Fruit fly (Drosophila melanogaster) whole organism, embryonic: ENCODE measurements around the gene eIF3l.
A peak's percentile ranks its signal among the peaks of the same experiment; 100 is the strongest.

Experiments used
- Antp ChIP-seq: fragments of 200-800 bp; sonication (Bioruptor generic); optimal IDR thresholded peaks from 3 replicates; lab custom pipeline; 2016; ENCODE audit warnings: missing biosample characterization, missing genetic modification characterization
- B-H2 ChIP-seq: fragments of 200-800 bp; sonication (Bioruptor generic); optimal IDR thresholded peaks from 2 replicates; lab custom pipeline; 2018; ENCODE audit warnings: missing biosample characterization, mild to moderate bottlenecking, missing genetic modification characterization
- CG10147 ChIP-seq: fragments of 200-800 bp; sonication (Bioruptor generic); optimal IDR thresholded peaks from 2 replicates; lab custom pipeline; 2019; ENCODE audit warnings: missing biosample characterization, mild to moderate bottlenecking, missing genetic modification characterization, moderate library complexity
- CG10543 ChIP-seq: fragments of 200-800 bp; sonication (Bioruptor generic); optimal IDR thresholded peaks from 3 replicates; lab custom pipeline; 2017; ENCODE audit warnings: missing biosample characterization, mild to moderate bottlenecking, missing genetic modification characterization, moderate library complexity
- CG11085 ChIP-seq: fragments of 200-800 bp; sonication (Bioruptor generic); IDR thresholded peaks from 2 replicates; pipeline ENCODE4 v1.3.6; 2022; ENCODE audit warnings: missing biosample characterization, missing genetic modification characterization
- CG11093 ChIP-seq: fragments of 200-800 bp; sonication (Bioruptor generic); IDR thresholded peaks from 3 replicates; pipeline ENCODE4 v1.3.6; 2022; ENCODE audit warnings: missing biosample characterization, missing genetic modification characterization
- CG12071 ChIP-seq: fragments of 200-800 bp; sonication (Bioruptor generic); optimal IDR thresholded peaks from 3 replicates; lab custom pipeline; 2018; ENCODE audit warnings: missing biosample characterization, mild to moderate bottlenecking, missing genetic modification characterization
- CG12942 ChIP-seq: fragments of 200-800 bp; sonication (Bioruptor generic); optimal IDR thresholded peaks from 3 replicates; lab custom pipeline; 2016; ENCODE audit warnings: missing biosample characterization, missing genetic modification characterization
- CG14965 ChIP-seq: fragments of 200-800 bp; sonication (Bioruptor generic); optimal IDR thresholded peaks from 2 replicates; lab custom pipeline; 2016; ENCODE audit warnings: missing biosample characterization, missing genetic modification characterization, borderline replicate concordance
- CG15269 ChIP-seq: fragments of 200-800 bp; sonication (Bioruptor generic); optimal IDR thresholded peaks from 2 replicates; lab custom pipeline; 2018; ENCODE audit warnings: missing biosample characterization, mild to moderate bottlenecking, missing genetic modification characterization, moderate library complexity
- CG17829 ChIP-seq: fragments of 200-800 bp; optimal IDR thresholded peaks from 2 replicates; lab custom pipeline; 2019; ENCODE audit warnings: missing biosample characterization, mild to moderate bottlenecking, missing genetic modification characterization, moderate library complexity
- CG18619 ChIP-seq: fragments of 200-800 bp; sonication (Bioruptor generic); optimal IDR thresholded peaks from 3 replicates; lab custom pipeline; 2017; ENCODE audit warnings: missing biosample characterization, mild to moderate bottlenecking, missing genetic modification characterization
- CG34376 ChIP-seq: fragments of 200-800 bp; sonication (Bioruptor generic); optimal IDR thresholded peaks from 2 replicates; lab custom pipeline; 2018; ENCODE audit warnings: missing biosample characterization, mild to moderate bottlenecking, missing genetic modification characterization
- CG3995 ChIP-seq: fragments of 200-800 bp; sonication (Bioruptor generic); optimal IDR thresholded peaks from 3 replicates; lab custom pipeline; 2016; ENCODE audit warnings: missing biosample characterization, missing genetic modification characterization
- CG5180 ChIP-seq: fragments of 200-800 bp; sonication (Bioruptor generic); optimal IDR thresholded peaks from 3 replicates; lab custom pipeline; 2017; ENCODE audit warnings: missing biosample characterization, missing genetic modification characterization, mild to moderate bottlenecking, moderate library complexity, missing genetic modification reagents
- CG6683 ChIP-seq: fragments of 200-800 bp; sonication (Bioruptor generic); optimal IDR thresholded peaks from 2 replicates; lab custom pipeline; 2017; ENCODE audit warnings: missing biosample characterization, mild to moderate bottlenecking, missing genetic modification characterization, missing genetic modification reagents
- CG8281 ChIP-seq: fragments of 200-800 bp; sonication (Bioruptor generic); optimal IDR thresholded peaks from 2 replicates; lab custom pipeline; 2018; ENCODE audit warnings: missing biosample characterization, mild to moderate bottlenecking, missing genetic modification characterization, moderate library complexity
- CG8765 ChIP-seq: fragments of 200-800 bp; sonication (Bioruptor generic); IDR thresholded peaks from 2 replicates; pipeline ENCODE4 v1.3.6; 2022; ENCODE audit warnings: missing biosample characterization, missing genetic modification characterization
- CG8924 ChIP-seq: fragments of 200-800 bp; optimal IDR thresholded peaks from 3 replicates; lab custom pipeline; 2019; ENCODE audit warnings: missing biosample characterization, mild to moderate bottlenecking, missing genetic modification characterization, moderate library complexity
- CG9609 ChIP-seq: fragments of 200-800 bp; sonication (Bioruptor generic); optimal IDR thresholded peaks from 3 replicates; lab custom pipeline; 2016; ENCODE audit warnings: missing biosample characterization, missing genetic modification characterization
- CG9932 ChIP-seq: fragments of 200-800 bp; sonication (Bioruptor generic); IDR thresholded peaks from 2 replicates; pipeline ENCODE4 v1.3.6; 2022; ENCODE audit warnings: missing biosample characterization, missing genetic modification characterization
- E2f1 ChIP-seq: fragments of 200-800 bp; sonication (Bioruptor generic); IDR thresholded peaks from 2 replicates; pipeline ENCODE4 v1.3.6; 2022; ENCODE audit warnings: missing biosample characterization, missing genetic modification characterization
- Ets97D ChIP-seq: fragments of 200-800 bp; sonication (Bioruptor generic); optimal IDR thresholded peaks from 3 replicates; lab custom pipeline; 2016; ENCODE audit warnings: missing biosample characterization, missing genetic modification characterization
- Fer1 ChIP-seq: fragments of 200-800 bp; sonication (Bioruptor generic); optimal IDR thresholded peaks from 2 replicates; lab custom pipeline; 2017; ENCODE audit warnings: missing biosample characterization, mild to moderate bottlenecking, missing genetic modification characterization
- H15 ChIP-seq: fragments of 200-800 bp; sonication (Bioruptor generic); IDR thresholded peaks from 3 replicates; pipeline ENCODE4 v1.3.6; 2022; ENCODE audit warnings: missing biosample characterization, missing genetic modification characterization
- HHEX ChIP-seq: fragments of 200-800 bp; sonication (Bioruptor generic); optimal IDR thresholded peaks from 3 replicates; lab custom pipeline; 2017; ENCODE audit warnings: missing biosample characterization, mild to moderate bottlenecking, missing genetic modification characterization, missing genetic modification reagents
- HLH4C ChIP-seq: fragments of 200-800 bp; sonication (Bioruptor generic); IDR thresholded peaks from 3 replicates; pipeline ENCODE4 v1.3.6; 2022; ENCODE audit warnings: missing biosample characterization, missing genetic modification characterization; ENCODE audit not compliant: partially characterized antibody
- Hmx ChIP-seq: fragments of 200-800 bp; sonication (Bioruptor generic); optimal IDR thresholded peaks from 2 replicates; lab custom pipeline; 2016; ENCODE audit warnings: missing biosample characterization, missing genetic modification characterization
- MBD-R2 ChIP-seq: fragments of 200-800 bp; sonication (Bioruptor generic); IDR thresholded peaks from 2 replicates; pipeline ENCODE4 v1.3.6; 2022; ENCODE audit warnings: missing biosample characterization, missing genetic modification characterization
- Ptx1 ChIP-seq: fragments of 200-800 bp; sonication (Bioruptor generic); IDR thresholded peaks from 2 replicates; pipeline ENCODE4 v1.3.6; 2022; ENCODE audit warnings: missing biosample characterization, missing genetic modification characterization
- Scr ChIP-seq: fragments of 200-800 bp; sonication (Bioruptor generic); IDR thresholded peaks from 2 replicates; pipeline ENCODE4 v1.3.6; 2022; ENCODE audit warnings: missing biosample characterization, missing genetic modification characterization; ENCODE audit not compliant: partially characterized antibody
- abd-A ChIP-seq: fragments of 200-800 bp; sonication (Bioruptor generic); optimal IDR thresholded peaks from 3 replicates; lab custom pipeline; 2019; ENCODE audit warnings: missing biosample characterization, mild to moderate bottlenecking, missing genetic modification characterization, moderate library complexity
- bigmax ChIP-seq: fragments of 200-800 bp; sonication (Bioruptor generic); optimal IDR thresholded peaks from 2 replicates; lab custom pipeline; 2018; ENCODE audit warnings: missing biosample characterization, mild to moderate bottlenecking, missing genetic modification characterization
- br ChIP-seq: fragments of >200 bp; optimal IDR thresholded peaks from 2 replicates; lab custom pipeline; 2017
- cg ChIP-seq: fragments of 200-800 bp; sonication (Bioruptor generic); optimal IDR thresholded peaks from 3 replicates; lab custom pipeline; 2019; ENCODE audit warnings: missing biosample characterization, mild to moderate bottlenecking, missing genetic modification characterization, moderate library complexity
- crol ChIP-seq: fragments of 200-800 bp; sonication (Bioruptor generic); IDR thresholded peaks from 2 replicates; pipeline ENCODE4 v1.3.6; 2022; ENCODE audit warnings: missing biosample characterization, missing genetic modification characterization
- disco-r ChIP-seq: fragments of 200-800 bp; sonication (Bioruptor generic); optimal IDR thresholded peaks from 2 replicates; lab custom pipeline; 2016; ENCODE audit warnings: missing biosample characterization, missing genetic modification characterization
- dmrt11E ChIP-seq: fragments of 200-800 bp; sonication (Bioruptor generic); optimal IDR thresholded peaks from 3 replicates; lab custom pipeline; 2018; ENCODE audit warnings: missing biosample characterization, mild to moderate bottlenecking, missing genetic modification characterization, moderate library complexity
- gcm2 ChIP-seq: fragments of 200-800 bp; sonication (Bioruptor generic); optimal IDR thresholded peaks from 2 replicates; lab custom pipeline; 2016; ENCODE audit warnings: missing biosample characterization, missing genetic modification characterization
- hth ChIP-seq: fragments of >200 bp; optimal IDR thresholded peaks from 2 replicates; lab custom pipeline; 2017; ENCODE audit warnings: inconsistent platforms
- kay ChIP-seq: fragments of 200-800 bp; sonication (Bioruptor generic); optimal IDR thresholded peaks from 2 replicates; lab custom pipeline; 2016; ENCODE audit warnings: missing biosample characterization, missing genetic modification characterization
- klu ChIP-seq: fragments of 200-800 bp; sonication (Bioruptor generic); IDR thresholded peaks from 2 replicates; pipeline ENCODE4 v1.3.6; 2022; ENCODE audit warnings: missing biosample characterization, missing genetic modification characterization
- onecut ChIP-seq: fragments of 200-800 bp; sonication (Bioruptor generic); IDR thresholded peaks from 2 replicates; pipeline ENCODE4 v1.3.6; 2022; ENCODE audit warnings: missing biosample characterization, missing genetic modification characterization
- pho ChIP-seq: fragments of 200-800 bp; sonication (Bioruptor generic); optimal IDR thresholded peaks from 2 replicates; lab custom pipeline; 2016; ENCODE audit warnings: missing biosample characterization, missing genetic modification characterization
- seq ChIP-seq: fragments of 200-800 bp; sonication (Bioruptor generic); IDR thresholded peaks from 2 replicates; pipeline ENCODE4 v1.3.6; 2022; ENCODE audit warnings: missing biosample characterization, missing genetic modification characterization
- slp2 ChIP-seq: fragments of 200-800 bp; sonication (Bioruptor generic); optimal IDR thresholded peaks from 2 replicates; lab custom pipeline; 2016; ENCODE audit warnings: missing biosample characterization, missing genetic modification characterization
- so ChIP-seq: fragments of 200-800 bp; sonication (Bioruptor generic); IDR thresholded peaks from 3 replicates; pipeline ENCODE4 v1.3.6; 2022; ENCODE audit warnings: missing biosample characterization, missing genetic modification characterization
- ssp ChIP-seq: fragments of 200-800 bp; sonication (Bioruptor generic); IDR thresholded peaks from 2 replicates; pipeline ENCODE4 v1.3.6; 2022; ENCODE audit warnings: missing biosample characterization, missing genetic modification characterization
- toy ChIP-seq: fragments of 200-800 bp; sonication (Bioruptor generic); IDR thresholded peaks from 2 replicates; pipeline ENCODE4 v1.3.6; 2022; ENCODE audit warnings: missing biosample characterization, missing genetic modification characterization
- zen ChIP-seq: fragments of 200-800 bp; sonication (Bioruptor generic); optimal IDR thresholded peaks from 3 replicates; lab custom pipeline; 2018; ENCODE audit warnings: missing biosample characterization, mild to moderate bottlenecking, missing genetic modification characterization, moderate library complexity

The eIF3l gene

DNA sequence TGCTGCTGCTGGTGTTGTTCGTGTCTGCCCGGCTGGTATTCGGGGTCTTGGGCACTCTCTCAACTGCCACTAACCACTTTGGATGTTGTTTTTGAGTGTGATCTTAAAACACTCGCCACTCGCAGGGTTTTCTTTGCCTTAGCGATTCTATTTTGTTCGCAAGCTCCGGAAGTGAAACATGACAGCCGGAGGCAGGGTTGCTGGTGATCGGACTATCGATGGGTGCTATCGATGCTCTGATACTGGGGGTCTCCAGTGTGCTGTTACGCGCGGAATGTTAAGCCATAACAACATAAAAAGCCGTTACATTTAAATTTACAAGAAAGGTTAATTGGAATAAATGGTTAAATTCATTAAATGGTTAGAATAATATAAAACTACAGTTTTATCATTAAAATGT is 20.9 kb downstream of the eIF3l start, which contains the start of gene yps (continued):
- TF ChIP-seq CG9932: peak; percentile 82
- TF ChIP-seq, all 482 proteins: peak for 439

DNA sequence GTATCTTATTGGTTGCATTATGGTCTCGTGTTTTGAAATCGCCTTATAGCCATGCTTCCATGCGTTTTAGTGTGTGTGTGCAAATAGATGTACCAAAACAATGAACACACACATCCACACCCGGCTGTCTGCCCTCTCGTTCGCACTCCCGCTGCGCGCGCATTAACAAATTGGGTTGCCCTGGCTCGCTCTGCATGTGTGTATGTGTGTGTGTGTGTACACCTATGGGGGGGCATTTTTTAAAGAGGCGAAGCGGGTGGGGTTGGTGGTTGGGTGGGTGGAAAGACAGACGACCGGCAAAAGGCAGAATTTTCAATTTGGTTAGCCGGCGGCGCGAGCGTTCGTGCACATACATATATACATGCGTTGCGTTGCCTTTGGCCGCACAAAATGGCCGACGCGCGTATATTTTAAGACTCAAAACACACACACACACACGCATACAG is 21.7 kb downstream of the eIF3l start:
- TF ChIP-seq CG10543: peak; percentile 93
- no peak; the same call in 1 of the 2 replicates for TF ChIP-seq klu
- no peak for TF ChIP-seq CG3995
- TF ChIP-seq CG34376 (GFP tag; lab: Kevin White, UChicago): peak; percentile 49
- no peak for TF ChIP-seq CG8281
- peak; percentile 77 for TF ChIP-seq CG8924 (tag; lab: Kevin White, UChicago)
- no peak for TF ChIP-seq abd-A (tag; lab: Kevin White, UChicago)
- TF ChIP-seq HLH4C (GFP tag; lab: Robert Waterston, UW): no peak
- TF ChIP-seq Antp (GFP tag; lab: Kevin White, UChicago): no peak
- no peak for TF ChIP-seq CG15269
- peak; percentile 70 for TF ChIP-seq MBD-R2 (GFP tag; lab: Robert Waterston, UW)
- TF ChIP-seq toy: no peak
- TF ChIP-seq Scr: peak; percentile 19; the same call in 1 of the 2 replicates
- TF ChIP-seq disco-r (GFP tag; lab: Kevin White, UChicago): no peak
- TF ChIP-seq so (GFP tag; lab: Robert Waterston, UW): no peak
- TF ChIP-seq ssp: no peak
- peak; percentile 56 for TF ChIP-seq zen (tag; lab: Kevin White, UChicago)
- TF ChIP-seq Ets97D: no peak
- TF ChIP-seq CG11093 (GFP tag; lab: Robert Waterston, UW): no peak
- TF ChIP-seq CG17829 (tag; lab: Kevin White, UChicago): peak; percentile 40
- no peak for TF ChIP-seq br (lab: Kevin White, UChicago)
- peak; percentile 98 for TF ChIP-seq crol (GFP tag; lab: Robert Waterston, UW)
- no peak for TF ChIP-seq CG5180 (GFP tag; lab: Kevin White, UChicago)
- TF ChIP-seq slp2 (GFP tag; lab: Kevin White, UChicago): no peak
- peak; percentile 71 for TF ChIP-seq B-H2 (GFP tag; lab: Kevin White, UChicago)
- no peak for TF ChIP-seq hth (lab: Kevin White, UChicago)
- peak; percentile 100 for TF ChIP-seq cg (GFP tag; lab: Kevin White, UChicago)
- no peak for TF ChIP-seq CG18619
- no peak for TF ChIP-seq HHEX
- TF ChIP-seq Fer1 (GFP tag; lab: Kevin White, UChicago): peak; percentile 63
- TF ChIP-seq kay (GFP tag; lab: Kevin White, UChicago): no peak
- TF ChIP-seq Hmx (GFP tag; lab: Kevin White, UChicago): no peak
- TF ChIP-seq CG11085: no peak
- no peak for TF ChIP-seq CG9609 (GFP tag; lab: Kevin White, UChicago)
- TF ChIP-seq Ptx1 (GFP tag; lab: Robert Waterston, UW): peak; percentile 27; the same call in 1 of the 2 replicates
- no peak for TF ChIP-seq CG10147
- no peak for TF ChIP-seq CG14965
- TF ChIP-seq CG8765: no peak
- TF ChIP-seq gcm2 (GFP tag; lab: Kevin White, UChicago): no peak
- peak; percentile 77 for TF ChIP-seq bigmax (GFP tag; lab: Kevin White, UChicago)
- TF ChIP-seq CG12071: peak; percentile 88
- TF ChIP-seq seq: peak; percentile 56; the same call in 1 of the 2 replicates
- no peak for TF ChIP-seq CG12942 (GFP tag; lab: Kevin White, UChicago)
- peak; percentile 53; the same call in 1 of the 2 replicates for TF ChIP-seq E2f1
- peak; percentile 33; the same call in 1 of the 2 replicates for TF ChIP-seq onecut
- no peak for TF ChIP-seq CG6683 (GFP tag; lab: Kevin White, UChicago)
- TF ChIP-seq H15 (GFP tag; lab: Robert Waterston, UW): no peak
- no peak for TF ChIP-seq dmrt11E
- no peak for TF ChIP-seq pho (GFP tag; lab: Kevin White, UChicago)
